Fruit fly (Drosophila melanogaster) whole organism, embryonic: ENCODE data around the gene P5CDh2.
A peak's percentile ranks its signal among the peaks of the same experiment; 100 is the strongest.

Experiments used
- Bteb2 ChIP-seq: fragments of 200-800 bp; sonication (Bioruptor generic); optimal IDR thresholded peaks from 2 replicates; lab custom pipeline; 2016; ENCODE audit warnings: missing biosample characterization, missing genetic modification characterization
- CG1024 ChIP-seq: fragments of 200-800 bp; sonication (Bioruptor generic); IDR thresholded peaks from 2 replicates; pipeline ENCODE4 v1.3.6; 2022; ENCODE audit warnings: missing biosample characterization, missing genetic modification characterization
- CG11085 ChIP-seq: fragments of 200-800 bp; sonication (Bioruptor generic); IDR thresholded peaks from 2 replicates; pipeline ENCODE4 v1.3.6; 2022; ENCODE audit warnings: missing biosample characterization, missing genetic modification characterization
- CG11398 ChIP-seq: fragments of 200-800 bp; sonication (Bioruptor generic); optimal IDR thresholded peaks from 2 replicates; lab custom pipeline; 2016; ENCODE audit warnings: missing biosample characterization, missing genetic modification characterization
- CG13296 ChIP-seq: fragments of 200-800 bp; sonication (Bioruptor generic); optimal IDR thresholded peaks from 3 replicates; lab custom pipeline; 2018; ENCODE audit warnings: missing biosample characterization, mild to moderate bottlenecking, missing genetic modification characterization
- CG13894 ChIP-seq: fragments of 200-800 bp; sonication (Bioruptor generic); optimal IDR thresholded peaks from 3 replicates; lab custom pipeline; 2018; ENCODE audit warnings: missing biosample characterization, mild to moderate bottlenecking, missing genetic modification characterization, moderate library complexity
- CG14710 ChIP-seq: fragments of 200-800 bp; sonication (Bioruptor generic); optimal IDR thresholded peaks from 3 replicates; lab custom pipeline; 2019; ENCODE audit warnings: missing biosample characterization, mild to moderate bottlenecking, missing genetic modification characterization, moderate library complexity
- CG14965 ChIP-seq: fragments of 200-800 bp; sonication (Bioruptor generic); optimal IDR thresholded peaks from 2 replicates; lab custom pipeline; 2016; ENCODE audit warnings: missing biosample characterization, missing genetic modification characterization, borderline replicate concordance
- CG15011 ChIP-seq: fragments of 200-800 bp; sonication (Bioruptor generic); optimal IDR thresholded peaks from 3 replicates; lab custom pipeline; 2018; ENCODE audit warnings: missing biosample characterization, mild to moderate bottlenecking, missing genetic modification characterization
- CG15514 ChIP-seq: fragments of 200-800 bp; sonication (Bioruptor generic); optimal IDR thresholded peaks from 3 replicates; lab custom pipeline; 2017; ENCODE audit warnings: missing biosample characterization, missing genetic modification characterization, mild to moderate bottlenecking, moderate library complexity, missing genetic modification reagents
- CG15696 ChIP-seq: fragments of 200-800 bp; sonication (Bioruptor generic); optimal IDR thresholded peaks from 2 replicates; lab custom pipeline; 2019; ENCODE audit warnings: missing biosample characterization, mild to moderate bottlenecking, missing genetic modification characterization, moderate library complexity
- CG17186 ChIP-seq: fragments of 200-800 bp; sonication (Bioruptor generic); optimal IDR thresholded peaks from 3 replicates; lab custom pipeline; 2017; ENCODE audit warnings: missing biosample characterization, missing genetic modification reagents, missing genetic modification characterization
- CG17829 ChIP-seq: fragments of 200-800 bp; optimal IDR thresholded peaks from 2 replicates; lab custom pipeline; 2019; ENCODE audit warnings: missing biosample characterization, mild to moderate bottlenecking, missing genetic modification characterization, moderate library complexity
- CG2116 ChIP-seq: fragments of 200-800 bp; sonication (Bioruptor generic); optimal IDR thresholded peaks from 3 replicates; lab custom pipeline; 2018; ENCODE audit warnings: missing biosample characterization, mild to moderate bottlenecking, missing genetic modification characterization
- CG31365 ChIP-seq: fragments of 200-800 bp; sonication (Bioruptor generic); optimal IDR thresholded peaks from 2 replicates; lab custom pipeline; 2018; ENCODE audit warnings: missing biosample characterization, mild to moderate bottlenecking, missing genetic modification characterization
- CG3726 ChIP-seq: fragments of 200-800 bp; sonication (Bioruptor generic); IDR thresholded peaks from 3 replicates; pipeline ENCODE4, ENCODE4 v1.3.6; 2022; ENCODE audit warnings: missing biosample characterization, missing genetic modification characterization
- CG4424 ChIP-seq: fragments of 200-800 bp; sonication (Bioruptor generic); optimal IDR thresholded peaks from 3 replicates; lab custom pipeline; 2016; ENCODE audit warnings: missing biosample characterization, missing genetic modification characterization
- CG4730 ChIP-seq: fragments of 200-800 bp; sonication (Bioruptor generic); IDR thresholded peaks from 2 replicates; pipeline ENCODE4 v1.3.6; 2022; ENCODE audit warnings: missing biosample characterization, missing genetic modification characterization
- CG5953 ChIP-seq: fragments of 200-800 bp; sonication (Bioruptor generic); IDR thresholded peaks from 2 replicates; pipeline ENCODE4 v1.3.6; 2022; ENCODE audit warnings: missing biosample characterization, missing genetic modification characterization
- CG6791 ChIP-seq: fragments of 200-800 bp; sonication (Bioruptor generic); IDR thresholded peaks from 3 replicates; pipeline ENCODE4 v1.3.6; 2022; ENCODE audit warnings: missing biosample characterization, missing genetic modification characterization; ENCODE audit not compliant: partially characterized antibody
- CG7372 ChIP-seq: fragments of 200-800 bp; sonication (Bioruptor generic); IDR thresholded peaks from 2 replicates; pipeline ENCODE4 v1.3.6; 2022; ENCODE audit warnings: missing biosample characterization, missing genetic modification characterization
- CG7745 ChIP-seq: fragments of 200-800 bp; sonication (Bioruptor generic); optimal IDR thresholded peaks from 2 replicates; lab custom pipeline; 2018; ENCODE audit warnings: missing biosample characterization, mild to moderate bottlenecking, missing genetic modification characterization, moderate library complexity
- CG7987 ChIP-seq: fragments of 200-800 bp; sonication (Bioruptor generic); optimal IDR thresholded peaks from 2 replicates; lab custom pipeline; 2018; ENCODE audit warnings: missing biosample characterization, mild to moderate bottlenecking, missing genetic modification characterization, moderate library complexity
- CG9215 ChIP-seq: fragments of 200-800 bp; sonication (Bioruptor generic); IDR thresholded peaks from 2 replicates; pipeline ENCODE4 v1.3.6; 2022; ENCODE audit warnings: missing biosample characterization, missing genetic modification characterization
- CHES-1-like ChIP-seq: fragments of 200-800 bp; sonication (Bioruptor generic); optimal IDR thresholded peaks from 2 replicates; lab custom pipeline; 2016; ENCODE audit warnings: missing biosample characterization, missing genetic modification characterization
- Dbx ChIP-seq: fragments of 200-800 bp; sonication (Bioruptor generic); IDR thresholded peaks from 3 replicates; pipeline ENCODE4 v1.3.6; 2022; ENCODE audit warnings: missing biosample characterization, missing genetic modification characterization
- Deaf1 ChIP-seq: fragments of 200-800 bp; optimal IDR thresholded peaks from 3 replicates; lab custom pipeline; 2019; ENCODE audit warnings: missing biosample characterization, mild to moderate bottlenecking, missing genetic modification characterization, moderate library complexity
- Drgx ChIP-seq: fragments of 200-800 bp; sonication (Bioruptor generic); IDR thresholded peaks from 2 replicates; pipeline ENCODE4 v1.3.6; 2022; ENCODE audit warnings: missing biosample characterization, missing genetic modification characterization
- HLHmδ ChIP-seq: fragments of 200-800 bp; sonication (Bioruptor generic); optimal IDR thresholded peaks from 2 replicates; lab custom pipeline; 2018; ENCODE audit warnings: missing biosample characterization, mild to moderate bottlenecking, missing genetic modification characterization, moderate library complexity
- Hand ChIP-seq: fragments of 200-800 bp; sonication (Bioruptor generic); optimal IDR thresholded peaks from 2 replicates; lab custom pipeline; 2017; ENCODE audit warnings: mild to moderate bottlenecking, missing biosample characterization, missing genetic modification reagents, missing genetic modification characterization
- Hey ChIP-seq: fragments of 200-800 bp; sonication (Bioruptor generic); optimal IDR thresholded peaks from 3 replicates; lab custom pipeline; 2018; ENCODE audit warnings: missing biosample characterization, mild to moderate bottlenecking, missing genetic modification characterization
- Hr39 ChIP-seq: fragments of >200 bp; optimal IDR thresholded peaks from 2 replicates; lab custom pipeline; 2017
- NFAT ChIP-seq: fragments of 200-800 bp; sonication (Bioruptor generic); IDR thresholded peaks from 2 replicates; pipeline ENCODE4 v1.3.6; 2022; ENCODE audit warnings: missing biosample characterization, missing genetic modification characterization
- Oaz ChIP-seq: fragments of 200-800 bp; sonication (Bioruptor generic); IDR thresholded peaks from 2 replicates; pipeline ENCODE4 v1.3.6; 2022; ENCODE audit warnings: missing biosample characterization, missing genetic modification characterization
- Oli ChIP-seq: fragments of 200-800 bp; sonication (Bioruptor generic); optimal IDR thresholded peaks from 2 replicates; lab custom pipeline; 2018; ENCODE audit warnings: missing biosample characterization, mild to moderate bottlenecking, missing genetic modification characterization, moderate library complexity
- Ravus ChIP-seq: fragments of 200-800 bp; sonication (Bioruptor generic); IDR thresholded peaks from 2 replicates; pipeline ENCODE4 v1.3.6; 2022; ENCODE audit warnings: missing biosample characterization, missing genetic modification characterization
- Sox100B ChIP-seq: fragments of 200-800 bp; sonication (Bioruptor generic); optimal IDR thresholded peaks from 3 replicates; lab custom pipeline; 2018; ENCODE audit warnings: missing biosample characterization, mild to moderate bottlenecking, missing genetic modification characterization
- TFAM ChIP-seq: fragments of 200-800 bp; sonication (Bioruptor generic); optimal IDR thresholded peaks from 2 replicates; lab custom pipeline; 2017; ENCODE audit warnings: missing biosample characterization, missing genetic modification characterization, inconsistent platforms
- Usf ChIP-seq: fragments of 200-800 bp; sonication (Bioruptor generic); optimal IDR thresholded peaks from 2 replicates; lab custom pipeline; 2017; ENCODE audit warnings: missing genotype, missing biosample characterization, missing genetic modification characterization
- Vsx1 ChIP-seq: fragments of 200-800 bp; sonication (Bioruptor generic); optimal IDR thresholded peaks from 2 replicates; lab custom pipeline; 2017; ENCODE audit warnings: missing biosample characterization, mild to moderate bottlenecking, missing genetic modification characterization, missing genetic modification reagents
- ab ChIP-seq: fragments of 200-800 bp; sonication (Bioruptor generic); optimal IDR thresholded peaks from 2 replicates; lab custom pipeline; 2016; ENCODE audit warnings: missing biosample characterization, missing genetic modification characterization
- ara ChIP-seq: fragments of 200-800 bp; sonication (Bioruptor generic); IDR thresholded peaks from 2 replicates; pipeline ENCODE4 v1.3.6; 2022; ENCODE audit warnings: missing biosample characterization, missing genetic modification characterization
- nerfin-1 ChIP-seq: fragments of 200-800 bp; sonication (Bioruptor generic); optimal IDR thresholded peaks from 3 replicates; lab custom pipeline; 2019; ENCODE audit warnings: missing biosample characterization, mild to moderate bottlenecking, missing genetic modification characterization, moderate library complexity
- pb ChIP-seq: fragments of 200-800 bp; sonication (Bioruptor generic); optimal IDR thresholded peaks from 3 replicates; lab custom pipeline; 2016; ENCODE audit warnings: missing biosample characterization, missing genetic modification characterization
- pfk ChIP-seq: fragments of 200-800 bp; sonication (Bioruptor generic); optimal IDR thresholded peaks from 2 replicates; lab custom pipeline; 2018; ENCODE audit warnings: missing biosample characterization, mild to moderate bottlenecking, missing genetic modification characterization, moderate library complexity
- pros ChIP-seq: fragments of 200-800 bp; sonication (Bioruptor generic); optimal IDR thresholded peaks from 3 replicates; lab custom pipeline; 2019; ENCODE audit warnings: missing biosample characterization, mild to moderate bottlenecking, missing genetic modification characterization, moderate library complexity
- run ChIP-seq: fragments of 200-800 bp; sonication (Bioruptor generic); optimal IDR thresholded peaks from 3 replicates; lab custom pipeline; 2018; ENCODE audit warnings: missing biosample characterization, mild to moderate bottlenecking, missing genetic modification characterization
- slou ChIP-seq: fragments of 200-800 bp; sonication (Bioruptor generic); optimal IDR thresholded peaks from 3 replicates; lab custom pipeline; 2016; ENCODE audit warnings: missing biosample characterization, missing genetic modification characterization
- z ChIP-seq: fragments of 200-800 bp; sonication (Bioruptor generic); IDR thresholded peaks from 3 replicates; pipeline ENCODE4 v1.3.6; 2022; ENCODE audit warnings: missing biosample characterization, missing genetic modification characterization

P5CDh2 gene

DNA sequence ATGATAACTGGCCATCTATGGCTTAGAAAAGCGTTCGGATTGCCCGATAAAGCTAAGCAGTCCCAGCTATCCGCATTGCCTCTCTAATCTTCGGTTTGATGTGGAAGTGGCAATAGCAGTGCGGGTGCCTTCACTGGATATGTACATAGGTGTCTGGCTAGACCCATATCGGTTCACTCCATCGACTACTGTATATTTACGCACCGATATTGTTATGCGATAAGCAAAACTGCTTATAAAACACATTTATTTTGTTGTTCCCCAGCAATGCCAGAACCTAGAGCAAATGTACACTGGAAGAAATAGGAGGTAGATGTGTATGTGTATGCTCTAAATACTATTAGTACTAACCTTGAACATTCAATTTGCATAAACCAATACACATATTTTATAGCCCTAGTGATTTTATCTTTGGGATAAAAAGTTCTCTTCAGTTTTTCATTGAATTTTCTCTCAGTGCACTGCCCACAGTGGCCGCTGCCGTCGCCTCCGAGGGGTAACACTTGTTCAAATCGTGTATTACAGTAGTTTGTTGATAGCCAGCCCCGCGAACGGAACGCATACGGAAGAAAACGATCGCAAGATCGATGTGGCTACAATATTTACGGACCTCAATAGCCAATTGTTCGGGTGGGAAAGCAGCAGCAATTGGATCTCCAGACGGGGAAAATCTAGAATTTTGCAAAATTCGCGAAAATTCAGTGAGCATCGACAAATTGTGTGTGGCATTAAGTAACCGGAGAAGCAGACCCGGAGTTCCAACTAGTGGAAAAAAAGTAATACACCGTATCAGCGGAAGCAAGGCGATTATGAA, 7.4 kb upstream of the P5CDh2 start, which contains the start of gene CG31431 (continued):
- TF ChIP-seq CG5953: peak; percentile 86
- TF ChIP-seq CG14965 (GFP tag; lab: Kevin White, UChicago): peak; percentile 85
- TF ChIP-seq z (GFP tag; lab: Robert Waterston, UW): peak; percentile 72; the same call in 2 of the 3 replicates
- TF ChIP-seq CG1024 (GFP tag; lab: Robert Waterston, UW): peak; percentile 88
- TF ChIP-seq CG13894 (tag; lab: Kevin White, UChicago): peak; percentile 97
- peak; percentile 96 for TF ChIP-seq Bteb2 (GFP tag; lab: Kevin White, UChicago)
- peak; percentile 98 for TF ChIP-seq CG17829
- peak; percentile 73 for TF ChIP-seq CG7745 (tag; lab: Kevin White, UChicago)
- TF ChIP-seq TFAM (GFP tag; lab: Kevin White, UChicago): peak; percentile 78
- TF ChIP-seq Hand (GFP tag; lab: Kevin White, UChicago): peak; percentile 96
- peak; percentile 98 for TF ChIP-seq CG13296 (GFP tag; lab: Kevin White, UChicago)
- peak; percentile 91 for TF ChIP-seq Vsx1 (GFP tag; lab: Kevin White, UChicago)
- TF ChIP-seq Deaf1 (tag; lab: Kevin White, UChicago): peak; percentile 88
- peak; percentile 93 for TF ChIP-seq CG15514 (GFP tag; lab: Kevin White, UChicago)
- TF ChIP-seq CG15696: peak; percentile 96
- TF ChIP-seq CG4424 (GFP tag; lab: Kevin White, UChicago): peak; percentile 96
- TF ChIP-seq Oaz: peak; percentile 95
- TF ChIP-seq CG6791: no peak
- peak; percentile 94 for TF ChIP-seq slou (GFP tag; lab: Kevin White, UChicago)
- TF ChIP-seq ara: peak; percentile 97
- TF ChIP-seq CG15011 (GFP tag; lab: Kevin White, UChicago): peak; percentile 96
- peak; percentile 96 for TF ChIP-seq CG9215 (GFP tag; lab: Robert Waterston, UW)
- TF ChIP-seq CG2116 (GFP tag; lab: Kevin White, UChicago): peak; percentile 75
- peak; percentile 97 for TF ChIP-seq CG11085
- peak; percentile 90 for TF ChIP-seq nerfin-1 (tag; lab: Kevin White, UChicago)
- TF ChIP-seq CG31365 (tag; lab: Kevin White, UChicago): peak; percentile 88
- TF ChIP-seq Hr39 (lab: Kevin White, UChicago): no peak
- TF ChIP-seq CG7987 (GFP tag; lab: Kevin White, UChicago): peak; percentile 94
- TF ChIP-seq ab (GFP tag; lab: Kevin White, UChicago): peak; percentile 94
- TF ChIP-seq CG4730 (GFP tag; lab: Robert Waterston, UW): peak; percentile 95
- TF ChIP-seq pfk (GFP tag; lab: Kevin White, UChicago): peak; percentile 45
- peak; percentile 89 for TF ChIP-seq Hey
- TF ChIP-seq NFAT (GFP tag; lab: Robert Waterston, UW): peak; percentile 97
- peak; percentile 98 for TF ChIP-seq CHES-1-like (GFP tag; lab: Kevin White, UChicago)
- peak; percentile 96 for TF ChIP-seq CG11398 (GFP tag; lab: Kevin White, UChicago)
- TF ChIP-seq pros (GFP tag; lab: Kevin White, UChicago): peak; percentile 67
- peak; percentile 98 for TF ChIP-seq Dbx
- TF ChIP-seq Oli (tag; lab: Kevin White, UChicago): peak; percentile 96
- peak; percentile 75 for TF ChIP-seq CG17186 (GFP tag; lab: Kevin White, UChicago)
- peak; percentile 96 for TF ChIP-seq CG3726
- TF ChIP-seq Ravus (GFP tag; lab: Robert Waterston, UW): peak; percentile 94
- peak; percentile 3 for TF ChIP-seq HLHmδ
- TF ChIP-seq CG7372 (GFP tag; lab: Robert Waterston, UW): peak; percentile 98
- TF ChIP-seq Drgx: peak; percentile 94
- TF ChIP-seq run: peak; percentile 85
- TF ChIP-seq Sox100B (GFP tag; lab: Kevin White, UChicago): peak; percentile 93
- TF ChIP-seq Usf: peak; percentile 93
- TF ChIP-seq pb (GFP tag; lab: Kevin White, UChicago): peak; percentile 95
- peak; percentile 97 for TF ChIP-seq CG14710
